In genomic region chrX:13267230-13267629, ce11 we compare ENCODE assay signal across 4 worm cellular contexts.
TF ChIP-seq lines count a peak whose summit lies in the region.

TSS of gene cyp-14A1 (minus strand) at chrX:13267355.

TF ChIP-seq in whole organism, L1 larva, 84 proteins besides CTCF, POLR2A, EP300 and RAD21:
- TF ChIP-seq efl-3 (GFP tag; optimal IDR thresholded peaks at IDR 0.05; lab: Kevin White, UChicago) (no peak), nhr-85 (tag; lab: Kevin White, UChicago) (peak; percentile 45), nhr-20 (tag; optimal IDR thresholded peaks at IDR 0.05; lab: Kevin White, UChicago) (peak; percentile 43), elt-3 (tag; optimal IDR thresholded peaks at IDR 0.05; lab: Kevin White, UChicago) (peak in 3 of 6 experiments; percentile 35 to 56 (median 48))

TF ChIP-seq in whole organism, L2 larva, 48 proteins besides CTCF, POLR2A, EP300 and RAD21:
- TF ChIP-seq nhr-129 (tag; optimal IDR thresholded peaks at IDR 0.05; lab: Kevin White, UChicago) (peak; percentile 74), nhr-12 (tag; optimal IDR thresholded peaks at IDR 0.05; lab: Kevin White, UChicago) (no peak)

TF ChIP-seq in whole organism, L3 larva, 47 proteins besides CTCF, POLR2A, EP300 and RAD21:
- TF ChIP-seq daf-12 (tag; optimal IDR thresholded peaks at IDR 0.05; lab: Kevin White, UChicago) (no peak), nhr-23 (tag; optimal IDR thresholded peaks at IDR 0.05; lab: Kevin White, UChicago) (peak; percentile 26)

TF ChIP-seq in whole organism, L4 larva, 104 proteins besides CTCF, POLR2A, EP300 and RAD21:
- TF ChIP-seq ZK337.2 (GFP tag; IDR thresholded peaks at IDR 0.05; lab: Robert Waterston, UW) (no peak), daf-16 (GFP tag; optimal IDR thresholded peaks at IDR 0.05; lab: Kevin White, UChicago) (no peak), daf-16 (tag; optimal IDR thresholded peaks at IDR 0.05; lab: Kevin White, UChicago) (peak; percentile 39), madf-9 (GFP tag; conservative IDR thresholded peaks at IDR 0.05; lab: Robert Waterston, UW) (no peak), dve-1 (tag; optimal IDR thresholded peaks at IDR 0.05; lab: Kevin White, UChicago; ENCODE audit: insufficient read depth) (peak; percentile 19)
